Worm (Caenorhabditis elegans) whole organism, midembryonic: ENCODE data around the gene B0361.11.

Source experiments
- klf-2 ChIP-seq: fragments of 200-800 bp; sonication (Bioruptor generic); conservative IDR thresholded peaks from 2 replicates; pipeline ENCODE4 v1.3.6; 2022; ENCODE audit warnings: missing genetic modification reagents, missing genetic modification characterization, missing compliant biosample characterization
- ref-1 ChIP-seq: fragments of 200-800 bp; sonication (Bioruptor generic); conservative IDR thresholded peaks from 2 replicates; pipeline ENCODE4 v1.3.6; 2022; ENCODE audit warnings: missing genetic modification reagents, missing genetic modification characterization, missing compliant biosample characterization
- ztf-29 ChIP-seq: fragments of 200-800 bp; sonication (Bioruptor generic); IDR thresholded peaks from 2 replicates; pipeline ENCODE4 v1.3.6; 2022; ENCODE audit warnings: missing genetic modification reagents, missing genetic modification characterization, missing compliant biosample characterization

DNA sequence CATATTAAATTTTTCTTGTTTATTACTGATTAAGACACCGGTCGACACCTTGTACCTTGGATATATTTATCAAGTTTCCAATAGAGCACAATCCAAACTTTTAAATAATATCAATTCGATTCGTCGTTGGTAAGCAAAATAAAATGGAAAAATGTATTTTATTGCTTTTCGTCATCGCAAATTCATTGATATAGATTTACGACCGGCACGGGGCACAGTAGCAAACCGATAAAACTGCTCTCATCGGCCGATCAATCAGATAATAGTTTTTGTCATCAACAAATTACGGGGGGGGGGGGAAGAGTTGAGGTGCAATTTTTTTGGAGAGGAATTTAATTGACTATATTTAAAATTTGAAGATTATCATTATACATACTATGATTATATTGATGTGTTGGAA is 45.9 kb downstream of the B0361.11 start:
- TF ChIP-seq ztf-29 (GFP tag; lab: Robert Waterston, UW) (no peak), klf-2 (GFP tag; lab: Robert Waterston, UW) (no peak), ref-1 (GFP tag; lab: Robert Waterston, UW) (no peak)
